Fruit fly (Drosophila melanogaster): ENCODE data around the gene CG15484.

CG15484 gene

dm6 chr2L:12657337-12657736, 50.2 kb downstream of the CG15484 start (continued):
- TF ChIP-seq CG7839 (tag; optimal IDR thresholded peaks at IDR 0.05) (no peak), YL-1 (GFP tag; optimal IDR thresholded peaks at IDR 0.05) (no peak), nerfin-2 (GFP tag; IDR thresholded peaks at IDR 0.05; ENCODE audit: partially characterized antibody) (no peak), seq (GFP tag; IDR thresholded peaks at IDR 0.05) (no peak), Trl (optimal IDR thresholded peaks at IDR 0.05) (peak in 1 of 2 experiments; percentile 7), Trl (GFP tag; optimal IDR thresholded peaks at IDR 0.05) (no peak), CG13775 (GFP tag; optimal IDR thresholded peaks at IDR 0.05) (no peak), Nf-YC (tag; optimal IDR thresholded peaks at IDR 0.05) (peak; percentile 85), hth (optimal IDR thresholded peaks at IDR 0.05) (no peak), Dbx (GFP tag; IDR thresholded peaks at IDR 0.05) (no peak), sqz (GFP tag; optimal IDR thresholded peaks at IDR 0.05) (peak; percentile 19), CG16863 (GFP tag; optimal IDR thresholded peaks at IDR 0.05) (no peak), oc (tag; optimal IDR thresholded peaks at IDR 0.05) (no peak), HmgZ (tag; optimal IDR thresholded peaks at IDR 0.05) (no peak), btn (GFP tag; optimal IDR thresholded peaks at IDR 0.05) (no peak), sr (GFP tag; IDR thresholded peaks at IDR 0.05) (peak; percentile 88), CG13894 (tag; optimal IDR thresholded peaks at IDR 0.05) (no peak), gem (tag; optimal IDR thresholded peaks at IDR 0.05) (no peak)

DNA sequence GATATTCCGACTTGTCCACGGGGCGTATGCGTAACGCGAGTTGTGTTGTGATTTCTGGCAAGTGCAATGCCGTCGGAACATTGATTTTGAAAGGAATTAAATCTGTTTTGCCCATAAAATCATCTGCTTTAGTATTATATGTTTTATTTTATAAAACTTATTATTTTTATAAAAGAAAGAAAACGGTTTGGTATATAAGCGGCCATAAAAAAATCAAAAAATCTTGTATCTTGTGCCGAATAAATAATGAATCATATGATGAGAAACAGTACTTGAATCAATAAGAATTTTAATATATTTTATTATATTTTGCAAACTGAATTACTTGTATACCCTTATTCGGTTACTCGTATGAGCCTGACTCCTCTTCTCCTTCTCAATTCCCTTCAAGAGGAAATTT, 50.6 kb downstream of the CG15484 start, which contains the start of gene pdm2:
Gene pdm2 (plus strand): TSS at position 301 of the 400 bp plus-strand sequence.
- TF ChIP-seq gfzf (GFP tag; optimal IDR thresholded peaks at IDR 0.05) (no peak), gcm2 (GFP tag; optimal IDR thresholded peaks at IDR 0.05) (no peak), CG11560 (tag; IDR thresholded peaks at IDR 0.05) (no peak), sim (GFP tag; IDR thresholded peaks at IDR 0.05) (no peak)

Data from whole organism, embryonic.